Worm (Caenorhabditis elegans) whole organism, L4 larva: ENCODE measurements around the gene ZK643.5.

ENCODE experiments used
- F49E8.2 ChIP-seq: sonication (generic microtip); optimal IDR thresholded peaks from 2 replicates; lab custom pipeline; 2016; ENCODE audit warnings: missing compliant biosample characterization, mild to moderate bottlenecking, missing genetic modification characterization, borderline replicate concordance
- cey-2 ChIP-seq: sonication (generic microtip); optimal IDR thresholded peaks from 3 replicates; lab custom pipeline; 2017; ENCODE audit warnings: missing genetic modification characterization, mild to moderate bottlenecking, missing compliant biosample characterization, antibody characterized with exemption, borderline replicate concordance; ENCODE audit not compliant: insufficient read depth
- nhr-237 ChIP-seq: sonication (generic microtip); optimal IDR thresholded peaks from 2 replicates; lab custom pipeline; 2017; ENCODE audit warnings: missing biosample characterization, missing genetic modification characterization
- pqm-1 ChIP-seq: sonication (generic microtip); optimal IDR thresholded peaks from 2 replicates; lab custom pipeline; 2017; ENCODE audit warnings: missing biosample characterization, missing genetic modification characterization

- TF ChIP-seq F49E8.2 (tag; lab: Kevin White, UChicago), result no peak
- TF ChIP-seq cey-2 (tag; lab: Kevin White, UChicago), result no peak
- no peak for TF ChIP-seq nhr-237 (tag; lab: Kevin White, UChicago)
- no peak for TF ChIP-seq pqm-1
These were observed 24.9 kb upstream of the ZK643.5 start for ce11 chrIII:8980892-8981291.
